Fruit fly (Drosophila melanogaster): ENCODE measurements around the gene CG13033.

CG13033 gene

DNA sequence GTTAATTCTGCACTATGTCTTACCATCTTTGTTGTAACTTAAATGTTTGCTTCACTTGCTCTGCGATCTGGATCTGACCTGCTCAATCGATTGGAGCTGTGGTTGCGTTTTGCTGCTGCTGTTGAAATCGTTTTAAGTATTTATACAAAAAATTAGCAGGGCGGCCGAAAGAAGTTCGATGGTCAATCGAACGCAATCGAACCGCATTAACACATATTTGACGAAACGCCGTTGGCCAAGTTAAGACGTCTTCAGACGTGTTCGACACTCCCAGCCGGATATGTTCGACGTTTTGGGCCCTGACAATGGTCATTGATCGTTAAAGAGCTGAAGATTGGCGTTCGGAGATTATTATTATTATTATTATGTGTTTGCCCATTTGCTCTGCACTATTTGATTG lies at the start of gene CG13033:
Gene CG13033, minus strand, starts transcription at position 118 of the 400 bp plus-strand sequence.
- no peak for TF ChIP-seq CG9705 (GFP tag; optimal IDR thresholded peaks at IDR 0.05)
- TF ChIP-seq usp (GFP tag; optimal IDR thresholded peaks at IDR 0.05), result no peak
- TF ChIP-seq lola (GFP tag; optimal IDR thresholded peaks at IDR 0.05), result no peak
- TF ChIP-seq woc (GFP tag; optimal IDR thresholded peaks at IDR 0.05), result no peak
- no peak for TF ChIP-seq CrebA (GFP tag; optimal IDR thresholded peaks at IDR 0.05; ENCODE audit: borderline replicate concordance)

dm6 chr3L:16594922-16595518 lies 49.6 kb upstream of the CG13033 start, which contains the start of the genes spd-2 and Apl:
TSS of gene spd-2 (minus strand) at chr3L:16595014.
TSS of gene Apl (plus strand) at chr3L:16595181.
- TF ChIP-seq Hr78 (GFP tag; optimal IDR thresholded peaks at IDR 0.05) (no peak), Rel (GFP tag; optimal IDR thresholded peaks at IDR 0.05) (no peak), Rel (tag; optimal IDR thresholded peaks at IDR 0.05) (peak; percentile 65), Myc (optimal IDR thresholded peaks at IDR 0.05) (peak; percentile 0)

- no peak for TF ChIP-seq Hr78 (GFP tag; optimal IDR thresholded peaks at IDR 0.05)
- no peak for TF ChIP-seq CrebA (GFP tag; optimal IDR thresholded peaks at IDR 0.05; ENCODE audit: borderline replicate concordance)
- TF ChIP-seq Sp1 (GFP tag; optimal IDR thresholded peaks at IDR 0.05), result no peak
- no peak for TF ChIP-seq foxo (GFP tag; optimal IDR thresholded peaks at IDR 0.05)
- TF ChIP-seq ey (GFP tag; optimal IDR thresholded peaks at IDR 0.05), result no peak
- TF ChIP-seq HLH106 (tag; optimal IDR thresholded peaks at IDR 0.05), result no peak
- TF ChIP-seq pan (optimal IDR thresholded peaks at IDR 0.05), result no peak
- TF ChIP-seq Abd-B (GFP tag; optimal IDR thresholded peaks at IDR 0.05), result no peak
- no peak for TF ChIP-seq dmrt93B (GFP tag; optimal IDR thresholded peaks at IDR 0.05)
- TF ChIP-seq N (GFP tag; optimal IDR thresholded peaks at IDR 0.05), result no peak
- no peak for TF ChIP-seq OdsH (GFP tag; optimal IDR thresholded peaks at IDR 0.05)
- no peak for TF ChIP-seq brk (GFP tag; optimal IDR thresholded peaks at IDR 0.05)
- TF ChIP-seq sage (GFP tag; optimal IDR thresholded peaks at IDR 0.05), result no peak
- no peak for TF ChIP-seq Rel (GFP tag; optimal IDR thresholded peaks at IDR 0.05)
- TF ChIP-seq Rel (tag; optimal IDR thresholded peaks at IDR 0.05), result no peak
- TF ChIP-seq rgr (GFP tag; optimal IDR thresholded peaks at IDR 0.05), result no peak
- TF ChIP-seq CG32264 (GFP tag; optimal IDR thresholded peaks at IDR 0.05), result no peak
- TF ChIP-seq Hnf4 (GFP tag; optimal IDR thresholded peaks at IDR 0.05), result no peak
- no peak for TF ChIP-seq usp (GFP tag; optimal IDR thresholded peaks at IDR 0.05)
- no peak for TF ChIP-seq dl (GFP tag; optimal IDR thresholded peaks at IDR 0.05; ENCODE audit: insufficient read depth in 1 of 2, partially characterized antibody in 2 of 2)
Observed at dm6 chr3L:16590860-16591259, 45.4 kb upstream of the CG13033 start, which contains the start of gene tra. TSS of gene tra (minus strand) at chr3L:16591050.

dm6 chr3L:16587994-16588622 lies 42.7 kb upstream of the CG13033 start:
- no peak for TF ChIP-seq pan (optimal IDR thresholded peaks at IDR 0.05)
- no peak for TF ChIP-seq Dif (GFP tag; optimal IDR thresholded peaks at IDR 0.05; ENCODE audit: partially characterized antibody)
- TF ChIP-seq woc (GFP tag; optimal IDR thresholded peaks at IDR 0.05), result peak; percentile 96
- no peak for TF ChIP-seq Dfd (GFP tag; optimal IDR thresholded peaks at IDR 0.05)
- no peak for TF ChIP-seq usp (GFP tag; optimal IDR thresholded peaks at IDR 0.05)
- TF ChIP-seq psq (GFP tag; optimal IDR thresholded peaks at IDR 0.05), result peak; percentile 42
- TF ChIP-seq Hnf4 (GFP tag; optimal IDR thresholded peaks at IDR 0.05), result no peak
- TF ChIP-seq Abd-B (GFP tag; optimal IDR thresholded peaks at IDR 0.05), result no peak
- no peak for TF ChIP-seq Vsx2 (GFP tag; optimal IDR thresholded peaks at IDR 0.05; ENCODE audit: partially characterized antibody)
- peak; percentile 43 for TF ChIP-seq ey (GFP tag; optimal IDR thresholded peaks at IDR 0.05)
- TF ChIP-seq HLH106 (tag; optimal IDR thresholded peaks at IDR 0.05), result peak; percentile 54
- no peak for TF ChIP-seq GATAd (GFP tag; optimal IDR thresholded peaks at IDR 0.05)
- peak; percentile 75 for TF ChIP-seq Jra (GFP tag; optimal IDR thresholded peaks at IDR 0.05)
- no peak for TF ChIP-seq dsf (GFP tag; optimal IDR thresholded peaks at IDR 0.05; ENCODE audit: borderline replicate concordance)
- TF ChIP-seq h (GFP tag; optimal IDR thresholded peaks at IDR 0.05), result peak; percentile 71
- no peak for TF ChIP-seq Mio (GFP tag; optimal IDR thresholded peaks at IDR 0.05)
- peak; percentile 53 for TF ChIP-seq br (GFP tag; optimal IDR thresholded peaks at IDR 0.05)
- peak; percentile 91 for TF ChIP-seq Hr83 (GFP tag; optimal IDR thresholded peaks at IDR 0.05; ENCODE audit: poor library complexity, severe bottlenecking)
- peak; percentile 18 for TF ChIP-seq CG9705 (GFP tag; optimal IDR thresholded peaks at IDR 0.05)
- peak in 1 of 2 experiments; percentile 59 for TF ChIP-seq foxo (GFP tag; optimal IDR thresholded peaks at IDR 0.05)
- TF ChIP-seq brk (GFP tag; optimal IDR thresholded peaks at IDR 0.05), result no peak
- TF ChIP-seq Rel (GFP tag; optimal IDR thresholded peaks at IDR 0.05), result no peak
- peak; percentile 72 for TF ChIP-seq Rel (tag; optimal IDR thresholded peaks at IDR 0.05)
- TF ChIP-seq Hr78 (GFP tag; optimal IDR thresholded peaks at IDR 0.05), result no peak
- TF ChIP-seq CrebA (GFP tag; optimal IDR thresholded peaks at IDR 0.05; ENCODE audit: borderline replicate concordance), result no peak
- TF ChIP-seq jim (GFP tag; optimal IDR thresholded peaks at IDR 0.05), result no peak
- TF ChIP-seq sv (GFP tag; optimal IDR thresholded peaks at IDR 0.05), result peak; percentile 47
- TF ChIP-seq dl (GFP tag; optimal IDR thresholded peaks at IDR 0.05; ENCODE audit: insufficient read depth in 1 of 2, partially characterized antibody in 2 of 2), result no peak
- TF ChIP-seq OdsH (GFP tag; optimal IDR thresholded peaks at IDR 0.05), result peak; percentile 34
- no peak for TF ChIP-seq sage (GFP tag; optimal IDR thresholded peaks at IDR 0.05)
- TF ChIP-seq lola (GFP tag; optimal IDR thresholded peaks at IDR 0.05), result no peak
- peak; percentile 47 for TF ChIP-seq dmrt93B (GFP tag; optimal IDR thresholded peaks at IDR 0.05)
- peak; percentile 44 for TF ChIP-seq fru (GFP tag; optimal IDR thresholded peaks at IDR 0.05)
- TF ChIP-seq Myc (optimal IDR thresholded peaks at IDR 0.05), result peak; percentile 45
- peak; percentile 5 for TF ChIP-seq CG32264 (GFP tag; optimal IDR thresholded peaks at IDR 0.05)
- TF ChIP-seq N (GFP tag; optimal IDR thresholded peaks at IDR 0.05), result no peak
- TF ChIP-seq tai (GFP tag; optimal IDR thresholded peaks at IDR 0.05), result no peak

All from whole organism, wandering third instar larva.